Worm (Caenorhabditis elegans): Measurements from ENCODE around the gene chl-1.

DNA sequence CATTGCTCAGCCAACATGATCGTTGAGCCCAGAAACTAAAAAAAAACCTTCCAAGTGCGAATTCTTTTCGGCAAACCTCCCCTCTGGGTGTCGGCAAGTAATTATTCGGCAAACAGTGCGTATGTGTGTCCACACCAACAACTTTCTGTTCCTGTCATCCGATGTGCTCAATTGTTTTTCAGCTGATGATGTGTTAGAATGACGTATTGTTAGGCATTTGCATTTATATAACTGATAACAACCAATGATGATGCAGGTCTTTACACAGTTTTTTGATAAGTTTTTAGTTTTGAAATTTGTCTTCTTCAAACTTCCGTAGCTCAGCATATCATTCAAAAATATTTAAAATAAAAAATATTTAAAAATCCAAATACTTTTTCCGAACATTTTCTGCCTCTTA, 26.1 kb downstream of the chl-1 start:
- TF ChIP-seq elt-3 (tag; optimal IDR thresholded peaks at IDR 0.05), result no peak
- TF ChIP-seq ztf-11 (tag; optimal IDR thresholded peaks at IDR 0.05), result no peak
- TF ChIP-seq nhr-77 (tag; optimal IDR thresholded peaks at IDR 0.05), result no peak
- no peak for TF ChIP-seq nhr-12 (tag; optimal IDR thresholded peaks at IDR 0.05)
- TF ChIP-seq nhr-21 (tag; optimal IDR thresholded peaks at IDR 0.05), result no peak
- no peak for TF ChIP-seq ztf-4 (tag; optimal IDR thresholded peaks at IDR 0.05)
- TF ChIP-seq mbf-1 (tag; optimal IDR thresholded peaks at IDR 0.05), result no peak
- no peak for TF ChIP-seq ama-1 (optimal IDR thresholded peaks at IDR 0.05)
- no peak for TF ChIP-seq nhr-11 (tag; optimal IDR thresholded peaks at IDR 0.05)
- TF ChIP-seq nhr-10 (tag; optimal IDR thresholded peaks at IDR 0.05), result no peak
- TF ChIP-seq nhr-6 (tag; optimal IDR thresholded peaks at IDR 0.05), result no peak
- TF ChIP-seq elt-1 (tag; optimal IDR thresholded peaks at IDR 0.05), result no peak
